Worm (Caenorhabditis elegans): Measurements from ENCODE around the gene vwa-8.

- TF ChIP-seq dmd-4 (tag; optimal IDR thresholded peaks at IDR 0.05): no peak
- no peak for TF ChIP-seq zag-1 (tag; optimal IDR thresholded peaks at IDR 0.05)
- no peak for TF ChIP-seq ztf-4 (tag; optimal IDR thresholded peaks at IDR 0.05)
- TF ChIP-seq ama-1 (optimal IDR thresholded peaks at IDR 0.05): no peak
These were observed 44.7 kb upstream of the vwa-8 start, which contains the start of gene C05E7.3 for ce11 chrX:12946533-12946932.

Measured in whole organism, L2 larva.